Fruit fly (Drosophila melanogaster): Measurements from ENCODE around the gene CG10600.

Gene CG10600

DNA sequence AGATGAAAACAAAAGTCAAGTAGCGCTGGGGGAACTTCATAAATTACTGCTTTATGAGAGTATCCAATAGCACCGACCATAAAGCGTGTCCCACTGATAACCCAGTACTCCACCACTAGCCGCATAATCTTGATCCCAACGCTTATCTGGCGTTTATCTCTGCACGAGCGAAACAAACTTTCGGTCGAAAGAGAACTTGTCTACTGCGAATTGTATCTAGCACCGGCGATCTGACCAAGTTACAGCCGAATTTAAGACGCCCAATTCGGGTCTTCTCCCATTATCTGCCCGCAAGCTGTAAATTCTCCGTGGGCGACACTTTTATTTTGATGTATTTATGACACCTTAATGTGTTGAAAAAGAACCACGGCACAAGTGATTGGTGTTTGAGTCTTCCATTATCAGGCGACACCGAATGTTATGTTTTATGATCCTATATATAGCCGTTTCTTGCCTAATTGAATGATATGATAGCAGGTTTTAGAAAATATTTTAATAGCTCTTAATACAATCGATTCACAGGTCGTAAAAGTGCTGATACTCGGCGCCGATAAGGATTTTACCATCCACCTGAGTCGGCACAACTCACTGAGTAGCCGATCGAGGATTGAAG is 49.6 kb downstream of the CG10600 start (continued):
- TF ChIP-seq CoRest (tag; optimal IDR thresholded peaks at IDR 0.05), result no peak
- no peak for TF ChIP-seq chinmo (GFP tag; IDR thresholded peaks at IDR 0.05; ENCODE audit: partially characterized antibody)
- no peak for TF ChIP-seq CG11398 (GFP tag; optimal IDR thresholded peaks at IDR 0.05)
- TF ChIP-seq Fer3 (tag; optimal IDR thresholded peaks at IDR 0.05), result no peak
- TF ChIP-seq CG18262 (tag; optimal IDR thresholded peaks at IDR 0.05), result no peak
- peak; percentile 38 for TF ChIP-seq Nf-YB (GFP tag; optimal IDR thresholded peaks at IDR 0.05)
- peak; percentile 58 for TF ChIP-seq CG2678 (tag; optimal IDR thresholded peaks at IDR 0.05)
- peak; percentile 5 for TF ChIP-seq mirr (GFP tag; optimal IDR thresholded peaks at IDR 0.05)
- TF ChIP-seq sd (tag; optimal IDR thresholded peaks at IDR 0.05), result peak; percentile 90
- no peak for TF ChIP-seq CG5180 (GFP tag; optimal IDR thresholded peaks at IDR 0.05)
- TF ChIP-seq CG6254 (GFP tag; optimal IDR thresholded peaks at IDR 0.05), result peak; percentile 44
- TF ChIP-seq Xbp1 (GFP tag; optimal IDR thresholded peaks at IDR 0.05), result no peak
- TF ChIP-seq CG10274 (GFP tag; optimal IDR thresholded peaks at IDR 0.05), result no peak
- peak; percentile 83 for TF ChIP-seq CG34376 (GFP tag; optimal IDR thresholded peaks at IDR 0.05)
- no peak for TF ChIP-seq tgo (GFP tag; IDR thresholded peaks at IDR 0.05)
- TF ChIP-seq CG32532 (GFP tag; IDR thresholded peaks at IDR 0.05), result no peak; the same call in 1 of the 2 replicates
- TF ChIP-seq CG5953 (GFP tag; IDR thresholded peaks at IDR 0.05), result no peak
- TF ChIP-seq Hand (GFP tag; optimal IDR thresholded peaks at IDR 0.05), result no peak
- no peak for TF ChIP-seq Opbp (GFP tag; IDR thresholded peaks at IDR 0.05; ENCODE audit: partially characterized antibody)
- peak; percentile 36 for TF ChIP-seq Hey (tag; optimal IDR thresholded peaks at IDR 0.05)
- no peak for TF ChIP-seq Sry-β (GFP tag; optimal IDR thresholded peaks at IDR 0.05)
- TF ChIP-seq Bteb2 (GFP tag; optimal IDR thresholded peaks at IDR 0.05), result no peak
- no peak for TF ChIP-seq dmrt99B (tag; optimal IDR thresholded peaks at IDR 0.05)
- TF ChIP-seq pita (GFP tag; optimal IDR thresholded peaks at IDR 0.05), result no peak
- TF ChIP-seq B-H2 (GFP tag; optimal IDR thresholded peaks at IDR 0.05), result peak; percentile 3
- peak; percentile 8 for TF ChIP-seq CG2202 (tag; optimal IDR thresholded peaks at IDR 0.05)
- no peak for TF ChIP-seq lab (GFP tag; optimal IDR thresholded peaks at IDR 0.05)
- TF ChIP-seq CG18599 (GFP tag; optimal IDR thresholded peaks at IDR 0.05), result peak; percentile 38
- no peak for TF ChIP-seq CG34422 (GFP tag; IDR thresholded peaks at IDR 0.05)
- no peak for TF ChIP-seq HmgZ (tag; optimal IDR thresholded peaks at IDR 0.05)
- TF ChIP-seq Deaf1 (tag; optimal IDR thresholded peaks at IDR 0.05), result peak; percentile 13
- TF ChIP-seq Six4 (GFP tag; optimal IDR thresholded peaks at IDR 0.05), result no peak
- no peak for TF ChIP-seq shn (GFP tag; optimal IDR thresholded peaks at IDR 0.05)
- TF ChIP-seq eve (GFP tag; optimal IDR thresholded peaks at IDR 0.05), result no peak
- TF ChIP-seq CG9817 (tag; optimal IDR thresholded peaks at IDR 0.05), result no peak
- TF ChIP-seq cato (GFP tag; optimal IDR thresholded peaks at IDR 0.05; ENCODE audit: borderline replicate concordance), result no peak
- peak; percentile 2 for TF ChIP-seq CG6854 (GFP tag; optimal IDR thresholded peaks at IDR 0.05)
- peak; percentile 5 for TF ChIP-seq CG13296 (GFP tag; optimal IDR thresholded peaks at IDR 0.05)
- no peak for TF ChIP-seq Ssrp (tag; optimal IDR thresholded peaks at IDR 0.05)

DNA sequence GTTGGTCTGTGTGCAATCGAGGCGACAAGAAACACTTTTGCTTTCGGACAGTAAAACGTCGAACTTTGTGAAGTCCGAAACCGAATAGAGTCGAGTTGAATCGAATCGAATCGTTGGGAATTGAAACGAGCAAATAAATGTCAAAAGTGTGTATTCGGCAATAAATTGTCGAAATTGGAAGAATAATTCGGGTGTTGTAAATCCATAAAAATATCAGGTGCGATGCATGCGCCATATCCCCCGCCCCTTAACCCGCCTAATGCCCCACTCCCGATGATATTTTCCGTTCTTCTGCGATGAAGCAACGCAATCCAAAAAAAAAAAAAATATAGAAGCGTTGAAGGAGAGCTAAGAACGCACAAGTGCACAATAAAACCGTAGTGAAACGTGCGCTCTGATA is 50.5 kb downstream of the CG10600 start:
- TF ChIP-seq CG17359 (tag; optimal IDR thresholded peaks at IDR 0.05) (peak; percentile 21), sens (GFP tag) (peak; percentile 76), CG15601 (tag; optimal IDR thresholded peaks at IDR 0.05) (peak; percentile 22), Deaf1 (tag; optimal IDR thresholded peaks at IDR 0.05) (peak; percentile 22), Med (GFP tag) (peak; percentile 61), exex (tag; optimal IDR thresholded peaks at IDR 0.05) (peak; percentile 16), sqz (GFP tag; optimal IDR thresholded peaks at IDR 0.05) (peak; percentile 20), sd (tag; optimal IDR thresholded peaks at IDR 0.05) (peak; percentile 15), cwo (GFP tag; optimal IDR thresholded peaks at IDR 0.05) (peak; percentile 38), sug (tag; optimal IDR thresholded peaks at IDR 0.05) (peak; percentile 44), Fer3 (tag; optimal IDR thresholded peaks at IDR 0.05) (no peak), CG5180 (GFP tag; optimal IDR thresholded peaks at IDR 0.05) (no peak), CG2199 (GFP tag; IDR thresholded peaks at IDR 0.05) (0 out of 3 replicates have a peak, but pooled peaks have one; percentile 31), CG7372 (GFP tag; IDR thresholded peaks at IDR 0.05) (peak; percentile 22; the same call in 1 of the 2 replicates), CG12155 (GFP tag; optimal IDR thresholded peaks at IDR 0.05) (no peak)

All from whole organism, embryonic.